Worm (Caenorhabditis elegans): ENCODE measurements around the gene C28D4.5.

Gene C28D4.5

DNA sequence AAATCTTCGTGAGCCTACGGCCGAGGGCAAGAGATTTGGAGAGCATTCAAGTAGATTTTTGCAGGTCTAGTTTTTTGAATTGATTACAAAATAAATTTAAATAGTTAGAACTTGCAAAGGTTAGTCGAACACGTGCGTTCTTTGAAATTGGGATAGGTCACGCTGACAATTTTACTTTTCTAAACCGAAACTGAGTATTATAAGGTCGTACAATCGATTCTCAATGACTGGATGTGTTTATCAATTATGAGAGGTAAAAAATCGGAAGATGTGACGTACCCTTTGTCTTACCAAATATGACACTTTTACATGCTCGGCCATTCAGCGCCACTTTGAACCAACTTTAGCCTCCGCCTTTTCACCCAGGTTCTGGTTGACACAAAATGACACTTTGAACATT is at the start of gene C28D4.5:
TSS of gene C28D4.5 (minus strand) at position 101 of the 400 bp plus-strand sequence.
- no peak for TF ChIP-seq tbx-37 (GFP tag; conservative IDR thresholded peaks at IDR 0.05)
- no peak for TF ChIP-seq B0310.2 (tag; optimal IDR thresholded peaks at IDR 0.05)
- no peak for TF ChIP-seq flt-1 (GFP tag; IDR thresholded peaks at IDR 0.05)

DNA sequence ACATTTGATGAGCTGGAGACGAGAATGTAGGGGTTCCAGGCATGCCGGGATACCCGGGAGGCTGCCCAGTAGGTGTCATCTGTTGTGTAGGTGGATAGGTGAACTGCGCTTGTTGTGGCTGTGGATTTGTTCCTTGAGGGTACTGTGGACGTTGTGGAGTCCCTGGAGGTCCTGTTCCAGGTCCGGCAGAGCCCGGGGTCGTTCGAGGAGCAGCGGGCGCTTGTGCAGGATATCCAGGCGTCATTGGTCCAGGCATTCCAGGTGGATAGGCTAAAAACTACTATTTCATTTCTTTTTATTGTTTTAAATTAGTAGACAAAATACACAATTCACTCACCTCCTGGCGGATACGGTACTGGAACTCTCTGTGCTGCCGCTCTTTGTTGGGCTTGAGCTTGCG is 48.6 kb upstream of the C28D4.5 start:
- TF ChIP-seq tbx-37 (GFP tag; conservative IDR thresholded peaks at IDR 0.05) (no peak), hnd-1 (tag; optimal IDR thresholded peaks at IDR 0.05) (no peak), F13C5.2 (tag; optimal IDR thresholded peaks at IDR 0.05) (no peak), tra-4 (tag; optimal IDR thresholded peaks at IDR 0.05) (no peak), B0310.2 (tag; optimal IDR thresholded peaks at IDR 0.05) (no peak), tbx-11 (GFP tag; IDR thresholded peaks at IDR 0.05) (no peak), hmbx-1 (tag; optimal IDR thresholded peaks at IDR 0.05) (no peak), ceh-13 (GFP tag; optimal IDR thresholded peaks at IDR 0.05) (no peak)

DNA sequence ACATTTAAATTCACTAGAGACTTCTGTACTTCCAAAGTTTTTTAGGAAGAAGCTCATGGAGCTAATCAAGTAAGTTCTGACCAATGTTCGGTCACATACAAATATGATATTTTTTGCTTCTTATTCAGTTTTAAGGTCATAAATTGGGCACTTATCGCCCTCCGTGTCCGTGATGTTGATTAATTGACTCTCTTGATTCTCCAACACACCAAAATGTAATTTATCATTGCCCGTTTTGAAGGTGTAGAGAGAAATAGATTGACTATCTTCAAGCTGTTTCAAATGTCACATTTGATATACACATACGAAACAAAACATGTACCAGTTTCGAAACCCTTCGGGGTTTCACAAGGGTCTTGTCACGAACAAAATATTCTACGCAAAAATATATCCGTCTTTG is 44.0 kb upstream of the C28D4.5 start:
- TF ChIP-seq tra-4 (tag; optimal IDR thresholded peaks at IDR 0.05): no peak
- TF ChIP-seq flt-1 (GFP tag; IDR thresholded peaks at IDR 0.05): no peak
- no peak for TF ChIP-seq tbx-11 (GFP tag; IDR thresholded peaks at IDR 0.05)

DNA sequence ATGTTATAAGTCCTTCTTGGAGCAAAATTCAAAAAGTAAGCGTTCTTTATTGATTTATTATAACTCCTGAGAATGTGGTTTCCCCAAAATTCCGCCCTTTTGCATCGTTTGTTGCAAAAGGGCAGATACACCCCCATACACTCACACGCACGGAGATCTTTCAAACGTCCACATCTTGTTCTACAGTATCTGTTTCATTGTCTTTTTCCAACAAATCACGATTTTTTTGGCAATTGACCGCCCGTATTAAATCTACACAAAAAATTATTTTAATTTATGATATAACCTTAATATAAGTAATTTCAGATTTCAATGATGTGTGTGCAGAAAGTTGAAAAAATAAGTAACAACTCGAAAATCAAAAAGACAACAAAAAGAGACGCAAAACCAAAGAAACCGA is 42.8 kb upstream of the C28D4.5 start, which contains the start of gene T13F2.4:
TSS of gene T13F2.4 (plus strand) at position 301 of the 400 bp plus-strand sequence.
- TF ChIP-seq hmg-4 (GFP tag; optimal IDR thresholded peaks at IDR 0.05) (no peak), ceh-13 (GFP tag; optimal IDR thresholded peaks at IDR 0.05) (no peak), hnd-1 (tag; optimal IDR thresholded peaks at IDR 0.05) (no peak), tra-4 (tag; optimal IDR thresholded peaks at IDR 0.05) (no peak), aly-1 (tag; optimal IDR thresholded peaks at IDR 0.05) (no peak), B0310.2 (tag; optimal IDR thresholded peaks at IDR 0.05) (no peak), tbx-37 (GFP tag; conservative IDR thresholded peaks at IDR 0.05) (no peak), flt-1 (GFP tag; IDR thresholded peaks at IDR 0.05) (no peak), ama-1 (optimal IDR thresholded peaks at IDR 0.05) (no peak), hmbx-1 (tag; optimal IDR thresholded peaks at IDR 0.05) (no peak)

DNA sequence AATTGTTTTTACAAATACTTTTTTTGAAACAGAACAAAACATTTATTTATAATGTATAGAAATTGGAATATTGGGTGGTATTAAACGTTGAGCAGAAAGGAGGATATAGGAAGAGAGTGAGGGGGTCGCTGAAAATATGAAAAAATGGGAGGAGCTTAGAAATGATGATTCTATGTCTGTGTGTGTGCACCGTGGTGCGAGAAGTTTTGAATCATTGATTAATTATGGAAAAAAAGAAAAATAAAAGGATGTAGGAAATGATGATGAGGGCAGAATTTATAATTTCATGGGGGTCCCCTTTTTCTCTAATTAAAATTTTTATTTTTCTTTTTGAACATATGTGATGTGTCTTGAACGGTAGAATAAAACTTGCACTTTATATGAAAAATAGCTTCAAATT is 38.0 kb upstream of the C28D4.5 start, which contains the start of gene sre-4:
TSS of gene sre-4 (minus strand) at position 101 of the 400 bp plus-strand sequence.
- TF ChIP-seq tbx-37 (GFP tag; conservative IDR thresholded peaks at IDR 0.05) (no peak), pes-1 (GFP tag; IDR thresholded peaks at IDR 0.05) (no peak), hnd-1 (tag; optimal IDR thresholded peaks at IDR 0.05) (no peak), tbx-11 (GFP tag; IDR thresholded peaks at IDR 0.05) (no peak), scrt-1 (GFP tag; IDR thresholded peaks at IDR 0.05) (no peak), ceh-13 (GFP tag; optimal IDR thresholded peaks at IDR 0.05) (no peak), hmbx-1 (tag; optimal IDR thresholded peaks at IDR 0.05) (no peak), ama-1 (optimal IDR thresholded peaks at IDR 0.05) (no peak), flt-1 (GFP tag; IDR thresholded peaks at IDR 0.05) (no peak), sea-1 (GFP tag; conservative IDR thresholded peaks at IDR 0.05) (no peak)

DNA sequence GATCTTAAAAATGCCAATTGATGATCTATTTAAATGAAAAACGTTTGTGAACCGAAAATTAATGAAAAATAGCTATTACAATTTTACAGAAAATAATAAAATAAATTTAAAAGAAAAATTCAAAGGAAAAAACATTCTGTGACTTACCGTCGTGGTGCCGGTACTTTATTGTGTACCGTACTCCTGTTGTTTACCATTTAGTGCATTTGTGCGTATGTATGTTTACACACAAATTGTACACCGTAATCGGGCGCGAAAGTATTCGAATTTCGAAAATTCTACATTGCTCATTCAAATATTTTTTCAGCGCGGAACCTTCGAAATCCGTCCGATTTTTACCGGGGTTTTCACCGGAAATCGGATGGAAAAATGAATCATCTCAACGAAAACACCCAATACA is 31.4 kb upstream of the C28D4.5 start, which contains the start of gene T13F2.6:
TSS of gene T13F2.6 (plus strand) at position 306 of the 400 bp plus-strand sequence.
- TF ChIP-seq aly-1 (tag; optimal IDR thresholded peaks at IDR 0.05): no peak
- TF ChIP-seq tbx-11 (GFP tag; IDR thresholded peaks at IDR 0.05): no peak

DNA sequence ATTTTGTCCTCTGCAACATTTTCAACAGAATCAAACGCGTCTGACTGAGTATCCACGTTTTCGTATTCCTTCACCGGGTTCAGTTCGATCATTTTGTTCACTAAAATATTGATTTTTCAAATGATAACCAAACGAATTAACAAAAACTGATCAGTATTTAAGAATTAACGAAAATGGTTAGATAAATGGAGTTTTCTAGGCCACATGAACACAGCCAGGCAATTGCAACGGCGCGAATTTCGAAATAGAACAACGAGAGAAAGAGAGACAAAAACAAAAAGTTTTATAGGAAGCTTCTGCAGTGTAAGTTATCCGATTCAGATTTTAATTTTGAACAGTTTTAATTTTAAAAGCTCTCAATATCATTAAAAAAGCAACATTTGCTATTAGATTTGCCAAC is 30.9 kb upstream of the C28D4.5 start, which contains the start of gene sna-2:
TSS of gene sna-2 (minus strand) at position 100 of the 400 bp plus-strand sequence.
- TF ChIP-seq ceh-36 (tag; optimal IDR thresholded peaks at IDR 0.05) (no peak), scrt-1 (GFP tag; IDR thresholded peaks at IDR 0.05) (no peak), tbx-37 (GFP tag; conservative IDR thresholded peaks at IDR 0.05) (peak; percentile 68), F13C5.2 (tag; optimal IDR thresholded peaks at IDR 0.05) (no peak)

DNA sequence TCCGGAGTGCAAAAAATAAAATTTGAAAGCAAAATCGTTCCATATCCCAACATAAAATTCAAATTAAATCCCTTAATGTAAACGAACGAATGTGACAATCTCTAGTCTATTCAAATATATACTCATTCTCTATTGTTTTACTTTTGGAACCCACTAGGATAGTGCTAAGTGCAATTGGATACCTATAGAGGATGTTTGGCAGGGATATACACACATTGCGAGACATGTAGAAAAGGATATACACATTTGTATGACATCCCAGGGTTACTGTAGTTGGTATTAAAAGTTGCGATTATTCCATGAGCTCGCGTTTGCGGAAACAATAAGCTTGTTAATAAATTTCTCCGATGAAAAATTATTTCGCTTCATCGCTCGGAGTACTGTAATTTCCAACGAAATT is 26.8 kb upstream of the C28D4.5 start:
- TF ChIP-seq sea-1 (GFP tag; conservative IDR thresholded peaks at IDR 0.05) (peak; percentile 30; the same call in 1 of the 2 replicates), tbx-37 (GFP tag; conservative IDR thresholded peaks at IDR 0.05) (no peak), pes-1 (GFP tag; IDR thresholded peaks at IDR 0.05) (peak; percentile 27; the same call in 1 of the 2 replicates), ceh-13 (GFP tag; optimal IDR thresholded peaks at IDR 0.05) (peak; percentile 8), flt-1 (GFP tag; IDR thresholded peaks at IDR 0.05) (no peak), tra-4 (tag; optimal IDR thresholded peaks at IDR 0.05) (peak; percentile 33), hnd-1 (tag; optimal IDR thresholded peaks at IDR 0.05) (no peak), B0310.2 (tag; optimal IDR thresholded peaks at IDR 0.05) (no peak), ama-1 (optimal IDR thresholded peaks at IDR 0.05) (no peak), hmg-4 (GFP tag; optimal IDR thresholded peaks at IDR 0.05) (no peak), ets-7 (tag; optimal IDR thresholded peaks at IDR 0.05) (no peak), tbx-11 (GFP tag; IDR thresholded peaks at IDR 0.05) (no peak), ceh-36 (tag; optimal IDR thresholded peaks at IDR 0.05) (peak; percentile 42)

DNA sequence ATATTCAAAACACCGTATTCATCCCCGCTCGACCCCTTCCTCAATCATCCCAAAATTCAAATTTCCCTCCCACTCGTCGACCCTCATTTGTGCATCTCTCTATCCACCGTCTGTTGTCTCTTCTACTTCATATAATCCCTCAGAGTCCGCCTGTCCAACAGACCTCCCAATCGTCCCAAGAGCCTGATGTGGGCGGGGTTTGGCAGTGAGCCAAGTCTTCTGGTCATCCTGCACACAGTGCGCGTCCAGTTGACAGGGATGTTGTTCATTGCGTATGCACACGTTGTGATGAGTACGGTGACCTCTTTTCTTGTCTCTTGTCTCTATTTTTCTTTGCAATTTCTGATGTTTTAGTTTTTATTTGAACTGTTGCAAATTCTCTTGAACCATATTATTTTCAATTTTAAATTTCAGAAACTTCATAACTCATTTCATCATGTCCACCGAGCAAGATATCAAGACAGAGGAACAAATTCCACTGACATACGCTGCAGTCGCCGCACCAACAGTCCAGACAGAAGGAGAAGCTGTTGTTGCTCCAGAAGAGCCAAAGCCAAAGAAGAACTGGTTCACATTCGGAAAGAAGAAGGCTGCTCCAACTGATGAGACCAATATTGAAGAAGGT is 25.5 kb upstream of the C28D4.5 start, which contains the start of gene cav-1:
TSS of gene cav-1 (plus strand) at position 415 of the 625 bp plus-strand sequence.
- TF ChIP-seq ama-1 (optimal IDR thresholded peaks at IDR 0.05): peak; percentile 97
- TF ChIP-seq B0310.2 (tag; optimal IDR thresholded peaks at IDR 0.05): peak; percentile 14
- no peak for TF ChIP-seq tbx-37 (GFP tag; conservative IDR thresholded peaks at IDR 0.05)
- TF ChIP-seq pes-1 (GFP tag; IDR thresholded peaks at IDR 0.05): peak; percentile 49; the same call in 1 of the 2 replicates
- no peak for TF ChIP-seq ceh-13 (GFP tag; optimal IDR thresholded peaks at IDR 0.05)
- TF ChIP-seq flt-1 (GFP tag; IDR thresholded peaks at IDR 0.05): no peak
- no peak for TF ChIP-seq tbx-11 (GFP tag; IDR thresholded peaks at IDR 0.05)
- TF ChIP-seq aly-1 (tag; optimal IDR thresholded peaks at IDR 0.05): peak; percentile 29
- peak; percentile 7 for TF ChIP-seq tra-4 (tag; optimal IDR thresholded peaks at IDR 0.05)
- TF ChIP-seq F13C5.2 (tag; optimal IDR thresholded peaks at IDR 0.05): peak; percentile 7
- no peak for TF ChIP-seq scrt-1 (GFP tag; IDR thresholded peaks at IDR 0.05)
- TF ChIP-seq ceh-36 (tag; optimal IDR thresholded peaks at IDR 0.05): peak; percentile 14
- TF ChIP-seq hmg-4 (GFP tag; optimal IDR thresholded peaks at IDR 0.05): peak; percentile 22
- TF ChIP-seq hnd-1 (tag; optimal IDR thresholded peaks at IDR 0.05): no peak
- TF ChIP-seq hmbx-1 (tag; optimal IDR thresholded peaks at IDR 0.05): no peak
- TF ChIP-seq ets-7 (tag; optimal IDR thresholded peaks at IDR 0.05): no peak
- TF ChIP-seq sea-1 (GFP tag; conservative IDR thresholded peaks at IDR 0.05): 0 out of 2 replicates have a peak, but pooled peaks have one; percentile 60
